Fruit fly (Drosophila melanogaster) whole organism, adult: ENCODE results near the gene FucT6.
"Not testable (repeated sequence)": the region's sequence is repeated elsewhere in the genome, so short reads cannot be mapped to it uniquely, and the experiment has no call there.

Source experiments
- CG11617 ChIP-seq: fragments of 200-800 bp; sonication (Bioruptor generic); optimal IDR thresholded peaks from 2 replicates; lab custom pipeline; 2017; ENCODE audit warnings: mild to moderate bottlenecking, missing biosample characterization, missing genetic modification reagents, missing genetic modification characterization
- CG12768 ChIP-seq: fragments of 200-800 bp; sonication (Bioruptor generic); optimal IDR thresholded peaks from 2 replicates; lab custom pipeline; 2017; ENCODE audit warnings: missing biosample characterization, missing genetic modification characterization, mild to moderate bottlenecking, moderate library complexity, missing genetic modification reagents
- CG14711 ChIP-seq: fragments of 200-800 bp; sonication (Bioruptor generic); optimal IDR thresholded peaks from 2 replicates; lab custom pipeline; 2018; ENCODE audit warnings: missing biosample characterization, mild to moderate bottlenecking, missing genetic modification characterization, moderate library complexity
- CG1620 ChIP-seq: fragments of 200-800 bp; sonication (Bioruptor generic); optimal IDR thresholded peaks from 2 replicates; lab custom pipeline; 2016; ENCODE audit warnings: missing biosample characterization, missing genetic modification characterization
- CG33017 ChIP-seq: fragments of 200-800 bp; sonication (Bioruptor generic); optimal IDR thresholded peaks from 2 replicates; lab custom pipeline; 2018; ENCODE audit warnings: missing biosample characterization, mild to moderate bottlenecking, missing genetic modification characterization, moderate library complexity
- CG5204 ChIP-seq: fragments of 200-800 bp; sonication (Bioruptor generic); optimal IDR thresholded peaks from 2 replicates; lab custom pipeline; 2016; ENCODE audit warnings: missing biosample characterization, missing genetic modification characterization
- CG7045 ChIP-seq: fragments of 200-800 bp; sonication (Bioruptor generic); optimal IDR thresholded peaks from 2 replicates; lab custom pipeline; 2017; ENCODE audit warnings: missing biosample characterization, mild to moderate bottlenecking, missing genetic modification characterization
- CG7101 ChIP-seq: fragments of 200-800 bp; sonication (Bioruptor generic); optimal IDR thresholded peaks from 2 replicates; lab custom pipeline; 2018; ENCODE audit warnings: missing biosample characterization, mild to moderate bottlenecking, missing genetic modification characterization, moderate library complexity
- Clk ChIP-seq: fragments of 200-800 bp; sonication (Bioruptor generic); optimal IDR thresholded peaks from 2 replicates; lab custom pipeline; 2017; ENCODE audit warnings: missing biosample characterization, missing genetic modification characterization
- Crg-1 ChIP-seq: fragments of 200-800 bp; sonication (Bioruptor generic); optimal IDR thresholded peaks from 2 replicates; lab custom pipeline; 2016; ENCODE audit warnings: missing biosample characterization, missing genetic modification characterization
- Hr96 ChIP-seq: fragments of 200-800 bp; sonication (Bioruptor generic); optimal IDR thresholded peaks from 2 replicates; lab custom pipeline; 2016; ENCODE audit warnings: missing biosample characterization, missing genetic modification characterization
- Mnt ChIP-seq: fragments of 200-800 bp; sonication (Bioruptor generic); optimal IDR thresholded peaks from 2 replicates; lab custom pipeline; 2016; ENCODE audit warnings: missing biosample characterization, mild to moderate bottlenecking, missing genetic modification characterization
- bab1 ChIP-seq: fragments of 200-800 bp; sonication (Bioruptor generic); optimal IDR thresholded peaks from 3 replicates; lab custom pipeline; 2019; ENCODE audit warnings: missing biosample characterization, mild to moderate bottlenecking, missing genetic modification characterization, moderate library complexity
- cic ChIP-seq: fragments of 200-800 bp; sonication (Bioruptor generic); optimal IDR thresholded peaks from 2 replicates; lab custom pipeline; 2017; ENCODE audit warnings: missing biosample characterization, mild to moderate bottlenecking, missing genetic modification characterization, moderate library complexity
- cnc ChIP-seq, 2 experiments: fragments of >200 bp; optimal IDR thresholded peaks; 2 replicates each; lab custom pipeline; 2017
- kay ChIP-seq: fragments of 200-800 bp; sonication (Bioruptor generic); peaks from one replicate; lab custom pipeline; 2016; ENCODE audit warnings: missing biosample characterization, missing genetic modification characterization, borderline replicate concordance
- ovo ChIP-seq: fragments of 200-800 bp; sonication (Bioruptor generic); optimal IDR thresholded peaks from 2 replicates; lab custom pipeline; 2016; ENCODE audit warnings: missing biosample characterization, missing genetic modification characterization
- pad ChIP-seq: fragments of 200-800 bp; sonication (Bioruptor generic); optimal IDR thresholded peaks from 3 replicates; lab custom pipeline; 2017; ENCODE audit warnings: missing biosample characterization, missing genetic modification characterization, mild to moderate bottlenecking, moderate library complexity, missing genetic modification reagents
- tj ChIP-seq: fragments of 200-800 bp; sonication (Bioruptor generic); optimal IDR thresholded peaks from 3 replicates; lab custom pipeline; 2017; ENCODE audit warnings: missing biosample characterization, mild to moderate bottlenecking, missing genetic modification characterization, moderate library complexity
- toe ChIP-seq: fragments of 200-800 bp; sonication (Bioruptor generic); optimal IDR thresholded peaks from 2 replicates; lab custom pipeline; 2016; ENCODE audit warnings: missing biosample characterization, missing genetic modification characterization

Gene FucT6

dm6 chrX:11709799-11710720, at the start of gene FucT6:
TSS of gene FucT6 (minus strand) at chrX:11709951.
- TF ChIP-seq Crg-1 (no peak), CG11617 (GFP tag; lab: Kevin White, UChicago) (no peak), ovo (GFP tag; lab: Kevin White, UChicago) (no peak), cnc (optimal IDR thresholded peaks at IDR 0.05; lab: Kevin White, UChicago) (no peak), CG12768 (no peak), CG33017 (tag; lab: Kevin White, UChicago) (no peak), CG14711 (peak; percentile 28), cic (GFP tag; lab: Kevin White, UChicago) (peak; percentile 3), toe (GFP tag; lab: Kevin White, UChicago) (no peak), Clk (no peak), pad (GFP tag; lab: Kevin White, UChicago) (no peak), CG7101 (tag; lab: Kevin White, UChicago) (peak; percentile 22), kay (GFP tag; lab: Kevin White, UChicago) (no peak), tj (GFP tag; lab: Kevin White, UChicago) (peak; percentile 0), Mnt (peak; percentile 32), bab1 (GFP tag; lab: Kevin White, UChicago) (peak; percentile 64), Hr96 (GFP tag; lab: Kevin White, UChicago) (no peak), CG7045 (GFP tag; lab: Kevin White, UChicago) (no peak), CG5204 (GFP tag; lab: Kevin White, UChicago) (no peak), CG1620 (no peak)

dm6 chrX:11756892-11757291, 47.1 kb upstream of the FucT6 start:
- TF ChIP-seq tj (GFP tag; lab: Kevin White, UChicago) (no peak), CG14711 (no peak)

dm6 chrX:11753973-11754372, 44.2 kb upstream of the FucT6 start, which contains the start of gene m:
TSS of gene m (plus strand) at chrX:11754273.
- TF ChIP-seq Mnt; ovo (GFP tag; lab: Kevin White, UChicago); Crg-1: not testable (repeated sequence)

- no peak for TF ChIP-seq pad (GFP tag; lab: Kevin White, UChicago)
- TF ChIP-seq CG7101 (tag; lab: Kevin White, UChicago): no peak
- no peak for TF ChIP-seq tj (GFP tag; lab: Kevin White, UChicago)
- TF ChIP-seq CG7045 (GFP tag; lab: Kevin White, UChicago): no peak
- TF ChIP-seq CG5204 (GFP tag; lab: Kevin White, UChicago): no peak
- no peak for TF ChIP-seq Crg-1
- TF ChIP-seq Mnt: no peak
- TF ChIP-seq Hr96 (GFP tag; lab: Kevin White, UChicago): no peak
- no peak for TF ChIP-seq cic (GFP tag; lab: Kevin White, UChicago)
- TF ChIP-seq CG11617 (GFP tag; lab: Kevin White, UChicago): no peak
- TF ChIP-seq toe (GFP tag; lab: Kevin White, UChicago): no peak
- TF ChIP-seq CG12768: no peak
- no peak for TF ChIP-seq CG14711
- TF ChIP-seq cnc (optimal IDR thresholded peaks at IDR 0.05; lab: Kevin White, UChicago): no peak
- no peak for TF ChIP-seq Clk
- no peak for TF ChIP-seq ovo (GFP tag; lab: Kevin White, UChicago)
- TF ChIP-seq CG33017 (tag; lab: Kevin White, UChicago): no peak
- TF ChIP-seq bab1 (GFP tag; lab: Kevin White, UChicago): no peak
Measured at dm6 chrX:11736421-11736820, 26.7 kb upstream of the FucT6 start.

- no peak for TF ChIP-seq CG7101 (tag; lab: Kevin White, UChicago)
- no peak for TF ChIP-seq kay (GFP tag; lab: Kevin White, UChicago)
- TF ChIP-seq toe (GFP tag; lab: Kevin White, UChicago): no peak
- no peak for TF ChIP-seq bab1 (GFP tag; lab: Kevin White, UChicago)
- TF ChIP-seq Clk: no peak
Measured at dm6 chrX:11733795-11734194, 24.0 kb upstream of the FucT6 start, which contains the start of gene inaF-A. TSS of gene inaF-A (minus strand) at chrX:11733895.

dm6 chrX:11732670-11733069, 22.9 kb upstream of the FucT6 start, which contains the start of gene inaF-B:
TSS of gene inaF-B (minus strand) at chrX:11732770.
- TF ChIP-seq ovo (GFP tag; lab: Kevin White, UChicago) (no peak), pad (GFP tag; lab: Kevin White, UChicago) (no peak), Crg-1 (no peak), Mnt (no peak), CG12768 (no peak)

- TF ChIP-seq CG7045 (GFP tag; lab: Kevin White, UChicago) (no peak), CG33017 (tag; lab: Kevin White, UChicago) (no peak), toe (GFP tag; lab: Kevin White, UChicago) (no peak), CG11617 (GFP tag; lab: Kevin White, UChicago) (no peak), kay (GFP tag; lab: Kevin White, UChicago) (no peak), ovo (GFP tag; lab: Kevin White, UChicago) (no peak), cnc (optimal IDR thresholded peaks at IDR 0.05; lab: Kevin White, UChicago) (no peak), cic (GFP tag; lab: Kevin White, UChicago) (no peak), CG14711 (no peak)
Measured at dm6 chrX:11731665-11732064, 21.9 kb upstream of the FucT6 start, which contains the start of gene inaF-C. TSS of gene inaF-C (minus strand) at chrX:11731765.
